Worm (Caenorhabditis elegans): ENCODE results near the gene ZK938.1.
"Not testable (repeated sequence)": the region's sequence is repeated elsewhere in the genome, so short reads cannot be mapped to it uniquely, and the experiment has no call there.

ZK938.1 gene

DNA sequence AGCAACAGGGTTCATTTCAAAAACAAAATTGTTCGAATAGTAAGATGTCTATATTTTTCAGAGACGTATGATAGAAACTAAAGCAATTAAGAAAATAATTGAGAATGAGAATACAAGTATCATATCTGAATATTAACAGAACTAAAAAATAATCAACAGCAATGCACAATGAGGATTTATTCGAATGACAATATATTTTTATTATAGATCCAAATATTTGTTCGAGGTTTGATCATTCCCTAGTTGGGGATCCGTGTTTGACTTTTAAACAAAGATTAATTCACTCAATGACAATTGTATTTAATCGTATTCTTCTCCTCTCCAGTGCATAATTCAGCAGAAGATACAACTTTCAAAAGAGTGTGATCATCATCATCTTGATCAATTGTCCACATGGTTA, 32.9 kb downstream of the ZK938.1 start, which contains the start of gene C08H9.18:
Gene C08H9.18, minus strand, starts transcription at position 101 of the 400 bp plus-strand sequence.
- TF ChIP-seq pqm-1 (tag; optimal IDR thresholded peaks at IDR 0.05) (no peak), sox-4 (tag; optimal IDR thresholded peaks at IDR 0.05) (no peak), C04F5.9 (tag; optimal IDR thresholded peaks at IDR 0.05) (no peak)

DNA sequence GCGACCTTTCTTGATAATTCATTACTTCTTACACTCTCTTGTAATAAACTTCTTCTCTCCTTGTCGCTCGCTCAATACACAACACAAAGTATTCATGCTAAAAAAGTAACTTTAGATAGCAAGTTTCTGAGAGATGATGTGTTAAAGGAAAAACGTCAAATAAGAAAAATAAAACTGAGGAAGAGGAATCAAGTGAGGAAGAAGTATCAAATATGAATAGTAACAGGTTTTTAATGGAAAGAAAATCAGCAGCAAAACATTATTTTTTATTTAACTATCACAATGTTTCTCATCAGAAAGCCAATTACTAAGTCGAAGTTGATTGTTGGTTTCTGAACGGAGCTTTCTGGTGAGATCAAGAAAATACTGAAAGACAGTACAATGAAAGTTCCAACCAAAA, 37.2 kb downstream of the ZK938.1 start, which contains the start of gene chil-1:
Gene chil-1, minus strand, starts transcription at position 101 of the 400 bp plus-strand sequence.
- TF ChIP-seq nhr-11, F16B12.6, skn-1 (tag; optimal IDR thresholded peaks at IDR 0.05): not testable (repeated sequence)

DNA sequence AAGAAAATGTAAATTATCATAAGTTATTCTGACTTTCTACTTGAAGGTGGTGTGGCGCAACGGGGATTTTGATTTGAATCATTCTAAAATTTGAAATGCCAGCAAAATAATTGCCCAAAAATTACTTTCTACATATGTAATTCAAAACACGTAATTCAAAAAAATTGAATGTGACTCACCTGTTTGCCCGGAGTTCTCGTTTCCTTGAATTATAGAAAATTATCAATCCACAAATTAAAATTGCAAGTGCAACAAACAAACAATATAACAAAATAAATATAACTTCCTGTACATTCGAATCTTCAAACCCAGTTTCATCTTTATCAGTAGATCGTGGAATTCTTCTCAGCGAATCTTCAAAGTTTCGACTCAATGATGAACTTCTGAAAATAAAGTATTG, 39.0 kb downstream of the ZK938.1 start:
- TF ChIP-seq mdl-1 (tag; optimal IDR thresholded peaks at IDR 0.05) (no peak), grh-1 (GFP tag; IDR thresholded peaks at IDR 0.05) (no peak), ztf-11 (tag; optimal IDR thresholded peaks at IDR 0.05) (no peak), F16B12.6 (tag; optimal IDR thresholded peaks at IDR 0.05) (no peak), ama-1 (optimal IDR thresholded peaks at IDR 0.05) (no peak), unc-130 (tag; optimal IDR thresholded peaks at IDR 0.05) (no peak), tbx-2 (tag; optimal IDR thresholded peaks at IDR 0.05) (no peak), rnt-1 (tag; optimal IDR thresholded peaks at IDR 0.05) (no peak), ces-1 (GFP tag; optimal IDR thresholded peaks at IDR 0.05) (no peak), sptf-1 (tag; optimal IDR thresholded peaks at IDR 0.05) (no peak)

DNA sequence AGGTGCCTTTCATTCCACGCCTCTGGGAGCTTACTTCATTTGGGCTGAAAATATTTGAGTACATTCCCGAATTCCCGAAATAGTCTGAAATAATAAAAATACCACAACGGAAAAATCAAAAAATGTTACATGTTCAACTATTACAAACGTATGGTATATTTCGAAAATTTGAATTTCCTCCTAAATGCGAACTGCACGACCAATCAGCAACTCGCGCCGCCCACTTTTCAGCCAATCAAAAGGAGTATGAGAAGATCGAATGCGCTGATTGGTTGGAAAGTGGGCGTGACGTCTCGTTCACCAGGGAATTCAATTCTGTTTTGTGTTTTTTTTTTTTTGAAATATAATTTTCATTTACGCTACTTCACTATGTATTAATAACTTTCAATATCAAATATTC, 39.5 kb downstream of the ZK938.1 start, which contains the start of gene old-1:
Gene old-1, minus strand, starts transcription at position 50 of the 400 bp plus-strand sequence.
- no peak for TF ChIP-seq efl-1 (optimal IDR thresholded peaks at IDR 0.05)
- peak in 1 of 2 experiments; percentile 86 for TF ChIP-seq efl-1 (GFP tag; optimal IDR thresholded peaks at IDR 0.05 in 1 of 2)
- TF ChIP-seq nhr-11 (tag; optimal IDR thresholded peaks at IDR 0.05), result no peak

DNA sequence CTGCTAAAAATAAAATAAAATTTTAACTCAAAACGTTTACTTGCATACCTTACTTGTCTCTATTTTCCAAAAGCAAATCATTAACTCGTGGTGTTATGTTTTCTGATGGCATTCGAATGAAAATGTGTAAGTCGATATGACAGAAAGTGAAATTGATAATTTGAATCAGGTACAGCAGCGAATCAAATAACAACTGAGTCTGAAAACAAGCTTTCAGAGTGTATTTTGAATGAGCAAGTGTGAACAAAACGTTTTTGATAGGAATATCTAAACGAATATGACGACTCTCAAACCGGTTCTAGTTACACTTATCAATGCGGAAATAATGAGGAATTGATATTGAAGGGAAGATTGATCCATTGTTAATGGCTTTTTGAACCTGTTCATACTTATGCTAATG, 41.9 kb downstream of the ZK938.1 start, which contains the start of gene chil-7:
Gene chil-7, minus strand, starts transcription at position 112 of the 400 bp plus-strand sequence.
- no peak for TF ChIP-seq mef-2 (tag; optimal IDR thresholded peaks at IDR 0.05)

DNA sequence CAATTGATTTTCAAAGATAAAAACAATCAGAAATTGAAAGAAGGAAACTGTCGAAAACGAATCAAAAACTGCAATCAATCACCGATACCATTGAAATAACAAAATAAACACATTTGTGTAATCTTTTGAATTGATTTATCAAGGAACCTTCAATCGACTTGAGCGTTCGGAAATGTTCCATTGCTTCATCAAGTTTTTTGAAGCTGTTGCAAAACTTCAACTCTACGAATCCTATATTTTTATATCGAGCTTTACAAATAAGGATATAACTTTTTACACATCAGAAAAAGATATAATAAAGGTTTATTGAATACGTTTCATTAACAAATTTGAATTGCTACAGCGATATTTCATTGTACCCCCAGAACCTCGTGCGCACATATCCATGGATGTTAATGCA, 43.8 kb downstream of the ZK938.1 start, which contains the start of gene chil-8:
Gene chil-8, minus strand, starts transcription at position 101 of the 400 bp plus-strand sequence.
- TF ChIP-seq unc-98 (GFP tag; IDR thresholded peaks at IDR 0.05) (no peak), ces-1 (GFP tag; optimal IDR thresholded peaks at IDR 0.05) (no peak), unc-130 (tag; optimal IDR thresholded peaks at IDR 0.05) (no peak), sptf-1 (tag; optimal IDR thresholded peaks at IDR 0.05) (no peak), alr-1 (tag; optimal IDR thresholded peaks at IDR 0.05; ENCODE audit: borderline replicate concordance) (no peak), pag-3 (tag; optimal IDR thresholded peaks at IDR 0.05; ENCODE audit: borderline replicate concordance, insufficient read depth) (no peak), nhr-237 (tag; optimal IDR thresholded peaks at IDR 0.05) (no peak), zag-1 (tag; optimal IDR thresholded peaks at IDR 0.05) (no peak), rnt-1 (tag; optimal IDR thresholded peaks at IDR 0.05) (no peak), nhr-12 (tag; optimal IDR thresholded peaks at IDR 0.05) (no peak), tlp-1 (tag; optimal IDR thresholded peaks at IDR 0.05) (no peak)

DNA sequence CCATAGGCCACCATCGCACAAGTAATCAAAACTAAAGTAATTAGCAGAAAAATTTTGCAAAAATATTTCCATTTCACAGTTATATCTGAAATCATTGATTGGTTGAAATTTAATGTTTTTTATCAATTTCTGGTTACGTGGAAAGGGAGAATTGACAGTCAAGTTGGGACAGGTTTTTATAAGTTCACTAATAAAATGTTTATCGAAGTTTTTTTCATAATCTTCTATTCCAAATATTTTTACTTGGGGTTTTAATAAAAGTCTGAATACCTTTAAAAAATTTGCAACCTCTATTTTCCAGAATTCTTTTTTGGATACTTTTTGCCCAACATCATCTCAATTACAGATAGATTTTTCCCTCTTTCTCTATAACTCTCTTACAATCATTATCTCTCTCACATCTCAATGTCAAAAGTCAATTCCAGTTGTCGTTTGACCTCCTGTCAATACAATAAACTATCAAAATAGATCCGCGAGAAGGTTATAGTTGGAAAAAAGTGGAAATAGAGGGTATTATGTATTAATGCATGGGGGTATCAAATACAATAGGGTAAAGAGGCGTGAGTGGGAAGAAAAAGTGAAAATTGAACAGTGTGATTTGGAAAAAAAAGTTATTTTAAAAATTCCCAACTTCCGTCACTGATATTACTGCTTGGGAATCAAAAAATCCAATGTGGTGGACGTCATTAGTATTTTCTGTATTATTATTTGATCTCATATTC, 45.5 kb downstream of the ZK938.1 start, which contains the start of the genes chil-2 and ctsa-3.2:
Gene chil-2, minus strand, starts transcription at position 101 of the 722 bp plus-strand sequence.
Gene ctsa-3.2, plus strand, starts transcription at position 672 of the 722 bp plus-strand sequence.
- no peak for TF ChIP-seq nhr-19 (GFP tag; conservative IDR thresholded peaks at IDR 0.05)
- TF ChIP-seq alr-1 (tag; optimal IDR thresholded peaks at IDR 0.05; ENCODE audit: borderline replicate concordance), result no peak
- TF ChIP-seq elt-3 (tag; optimal IDR thresholded peaks at IDR 0.05), result no peak
- no peak for TF ChIP-seq swsn-7 (tag; optimal IDR thresholded peaks at IDR 0.05)
- TF ChIP-seq sox-4 (tag; optimal IDR thresholded peaks at IDR 0.05), result no peak
- no peak for TF ChIP-seq tlp-1 (tag; optimal IDR thresholded peaks at IDR 0.05)
- TF ChIP-seq nhr-237 (tag; optimal IDR thresholded peaks at IDR 0.05), result no peak
- TF ChIP-seq C04F5.9 (tag; optimal IDR thresholded peaks at IDR 0.05), result no peak
- TF ChIP-seq unc-30 (tag; optimal IDR thresholded peaks at IDR 0.05), result no peak
